Worm (Caenorhabditis elegans) whole organism, L4/young adult: ENCODE results near the gene ZK945.8.

Experiments
- W03F9.2 ChIP-seq: fragments of 150-350 bp; optimal IDR thresholded peaks from 2 replicates; lab custom pipeline; 2014; ENCODE audit warnings: missing biosample characterization, missing genetic modification characterization
- him-1 ChIP-seq: sonication (generic microtip); optimal IDR thresholded peaks from 2 replicates; lab custom pipeline; 2016; ENCODE audit warnings: missing genotype, missing genetic modification reagents, missing genetic modification characterization, missing compliant biosample characterization

DNA sequence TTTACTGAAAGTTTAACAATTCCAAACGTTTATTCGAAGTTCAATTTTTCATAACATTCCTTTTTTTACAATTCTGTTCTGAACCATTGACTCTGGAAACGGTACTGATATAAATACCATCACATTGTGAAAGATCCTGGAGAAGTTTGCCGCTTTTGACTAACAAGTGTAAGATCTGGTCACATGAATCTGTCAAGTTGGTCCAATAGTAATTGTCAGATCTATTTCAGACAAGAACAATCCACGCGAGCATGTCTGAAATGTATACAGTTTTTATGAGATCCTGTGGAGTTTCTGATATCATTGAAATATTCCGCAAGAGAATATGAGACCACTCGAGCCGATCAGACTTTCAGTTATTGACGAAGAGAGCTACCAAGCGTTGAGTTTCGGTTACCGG is 15.3 kb upstream of the ZK945.8 start:
- TF ChIP-seq him-1 (tag; lab: Kevin White, UChicago) (no peak), W03F9.2 (tag; lab: Kevin White, UChicago) (no peak)
